Worm (Caenorhabditis elegans): ENCODE results near the gene C16A11.2.
A peak's percentile ranks its signal among the peaks of the same experiment; 100 is the strongest.

Gene C16A11.2

ce11 chrII:4229106-4229708 lies 8.8 kb upstream of the C16A11.2 start, which contains the start of gene C16A11.3 (continued):
- TF ChIP-seq him-1 (tag; optimal IDR thresholded peaks at IDR 0.05) (peak; percentile 34), F49E8.2 (tag; optimal IDR thresholded peaks at IDR 0.05; ENCODE audit: insufficient read depth) (peak; percentile 91), ztf-26 (tag; optimal IDR thresholded peaks at IDR 0.05) (no peak), ztf-3 (GFP tag; optimal IDR thresholded peaks at IDR 0.05) (no peak), Y53F4B.3 (GFP tag; IDR thresholded peaks at IDR 0.05) (no peak), zfh-2 (GFP tag; conservative IDR thresholded peaks at IDR 0.05) (no peak)

ce11 chrII:4230816-4231435 lies 7.1 kb upstream of the C16A11.2 start, which contains the start of gene C16A11.10:
Gene C16A11.10 (plus strand): TSS chrII:4231385.
- TF ChIP-seq F33H1.4 (GFP tag; IDR thresholded peaks at IDR 0.05) = peak; percentile 75
- TF ChIP-seq madf-8 (GFP tag; conservative IDR thresholded peaks at IDR 0.05) = peak; percentile 22; the same call in 1 of the 2 replicates
- TF ChIP-seq madf-6 (GFP tag; IDR thresholded peaks at IDR 0.05) = peak; percentile 78
- no peak for TF ChIP-seq F57A8.1 (GFP tag; optimal IDR thresholded peaks at IDR 0.05)
- TF ChIP-seq F10E7.11 (tag; optimal IDR thresholded peaks at IDR 0.05) = no peak
- no peak for TF ChIP-seq rpc-1 (optimal IDR thresholded peaks at IDR 0.05)
- TF ChIP-seq rpc-1 (tag; optimal IDR thresholded peaks at IDR 0.05) = no peak
- TF ChIP-seq lin-54 (GFP tag; optimal IDR thresholded peaks at IDR 0.05) = peak; percentile 8
- TF ChIP-seq hsf-1 (GFP tag; IDR thresholded peaks at IDR 0.05) = no peak
- TF ChIP-seq T07F8.4 (tag; optimal IDR thresholded peaks at IDR 0.05) = no peak
- no peak for TF ChIP-seq ets-4 (GFP tag; optimal IDR thresholded peaks at IDR 0.05)
- no peak for TF ChIP-seq lin-40 (tag; optimal IDR thresholded peaks at IDR 0.05)
- no peak for TF ChIP-seq akir-1 (GFP tag; optimal IDR thresholded peaks at IDR 0.05)
- no peak for TF ChIP-seq F39B2.1 (GFP tag; IDR thresholded peaks at IDR 0.05)
- no peak for TF ChIP-seq nhr-80 (tag; optimal IDR thresholded peaks at IDR 0.05)
- no peak for TF ChIP-seq ztf-3 (GFP tag; optimal IDR thresholded peaks at IDR 0.05)
- TF ChIP-seq lsl-1 (GFP tag; optimal IDR thresholded peaks at IDR 0.05) = peak; percentile 77
- TF ChIP-seq K12H6.12 (tag; optimal IDR thresholded peaks at IDR 0.05) = no peak
- no peak for TF ChIP-seq Y67H2A.10 (GFP tag; conservative IDR thresholded peaks at IDR 0.05)
- no peak for TF ChIP-seq fkh-3 (tag; optimal IDR thresholded peaks at IDR 0.05)
- TF ChIP-seq xnd-1 (tag; optimal IDR thresholded peaks at IDR 0.05) = peak; percentile 52
- no peak for TF ChIP-seq zfh-2 (GFP tag; conservative IDR thresholded peaks at IDR 0.05)

- no peak for TF ChIP-seq lin-35 (GFP tag; optimal IDR thresholded peaks at IDR 0.05)
- TF ChIP-seq him-1 (tag; optimal IDR thresholded peaks at IDR 0.05) = peak; percentile 24
- TF ChIP-seq xnd-1 (tag; optimal IDR thresholded peaks at IDR 0.05) = peak; percentile 63
- TF ChIP-seq lin-54 (GFP tag; optimal IDR thresholded peaks at IDR 0.05) = no peak
- TF ChIP-seq repo-1 (tag; optimal IDR thresholded peaks at IDR 0.05) = no peak
- no peak for TF ChIP-seq ceh-79 (tag; optimal IDR thresholded peaks at IDR 0.05)
- no peak for TF ChIP-seq attf-5 (GFP tag; optimal IDR thresholded peaks at IDR 0.05)
- TF ChIP-seq cebp-2 (GFP tag; IDR thresholded peaks at IDR 0.05) = no peak
- no peak for TF ChIP-seq C17E4.6 (GFP tag; IDR thresholded peaks at IDR 0.05)
- no peak for TF ChIP-seq hrde-1 (tag; optimal IDR thresholded peaks at IDR 0.05; ENCODE audit: borderline replicate concordance)
- TF ChIP-seq ceh-58 (GFP tag; IDR thresholded peaks at IDR 0.05) = no peak
- no peak for TF ChIP-seq snpc-3.4 (tag; optimal IDR thresholded peaks at IDR 0.05)
- TF ChIP-seq F33H1.4 (GFP tag; IDR thresholded peaks at IDR 0.05) = peak; percentile 75
- TF ChIP-seq chd-7 (tag; optimal IDR thresholded peaks at IDR 0.05) = no peak
- no peak for TF ChIP-seq somi-1 (GFP tag; optimal IDR thresholded peaks at IDR 0.05)
- TF ChIP-seq nfya-2 (GFP tag; IDR thresholded peaks at IDR 0.05) = no peak
- TF ChIP-seq lsl-1 (GFP tag; optimal IDR thresholded peaks at IDR 0.05) = peak; percentile 72
- no peak for TF ChIP-seq lin-40 (tag; optimal IDR thresholded peaks at IDR 0.05)
These were observed 2.0 kb upstream of the C16A11.2 start, which contains the start of gene fbxc-43 for ce11 chrII:4235959-4236358. Gene fbxc-43 (minus strand): TSS chrII:4235996.

Measured in whole organism, young adult.